Worm (Caenorhabditis elegans): ENCODE results near the gene fbxb-92.

fbxb-92 gene

ce11 chrII:3701305-3701704 is 46.0 kb downstream of the fbxb-92 start, which contains the start of gene srx-105:
Gene srx-105, minus strand, starts transcription at chrII:3701405.
- no peak for TF ChIP-seq ceh-83 (GFP tag; optimal IDR thresholded peaks at IDR 0.05)
- TF ChIP-seq cnd-1 (tag; optimal IDR thresholded peaks at IDR 0.05) = no peak
- TF ChIP-seq ham-2 (GFP tag; optimal IDR thresholded peaks at IDR 0.05) = no peak
- TF ChIP-seq nhr-76 (tag; optimal IDR thresholded peaks at IDR 0.05) = no peak
- TF ChIP-seq elt-3 (tag; optimal IDR thresholded peaks at IDR 0.05) = no peak
- no peak for TF ChIP-seq sptf-1 (tag; optimal IDR thresholded peaks at IDR 0.05)
- TF ChIP-seq unc-120 (tag; optimal IDR thresholded peaks at IDR 0.05; ENCODE audit: poor library complexity, severe bottlenecking) = no peak
- no peak for TF ChIP-seq nhr-2 (tag; optimal IDR thresholded peaks at IDR 0.05)
- TF ChIP-seq unc-62 (GFP tag; optimal IDR thresholded peaks at IDR 0.05) = no peak
- TF ChIP-seq unc-39 (tag; optimal IDR thresholded peaks at IDR 0.05) = no peak
- TF ChIP-seq ceh-43 (GFP tag; optimal IDR thresholded peaks at IDR 0.05) = no peak
- TF ChIP-seq flh-1 (GFP tag; optimal IDR thresholded peaks at IDR 0.05) = no peak
- no peak for TF ChIP-seq nhr-12 (tag; optimal IDR thresholded peaks at IDR 0.05)
- TF ChIP-seq nhr-237 (tag; optimal IDR thresholded peaks at IDR 0.05) = no peak
- no peak for TF ChIP-seq lin-32 (GFP tag; optimal IDR thresholded peaks at IDR 0.05)
- TF ChIP-seq mab-5 (tag; optimal IDR thresholded peaks at IDR 0.05) = no peak

- no peak for TF ChIP-seq nhr-28 (tag; optimal IDR thresholded peaks at IDR 0.05)
- no peak for TF ChIP-seq ceh-83 (GFP tag; optimal IDR thresholded peaks at IDR 0.05)
- no peak for TF ChIP-seq bed-3 (GFP tag; optimal IDR thresholded peaks at IDR 0.05)
- no peak for TF ChIP-seq elt-1 (tag; optimal IDR thresholded peaks at IDR 0.05; ENCODE audit: borderline replicate concordance, insufficient read depth)
- no peak for TF ChIP-seq drap-1 (GFP tag; optimal IDR thresholded peaks at IDR 0.05)
- TF ChIP-seq ham-2 (GFP tag; optimal IDR thresholded peaks at IDR 0.05) = no peak
- no peak for TF ChIP-seq sem-2 (GFP tag; optimal IDR thresholded peaks at IDR 0.05)
- no peak for TF ChIP-seq ceh-43 (GFP tag; optimal IDR thresholded peaks at IDR 0.05)
- no peak for TF ChIP-seq cnd-1 (tag; optimal IDR thresholded peaks at IDR 0.05)
- no peak for TF ChIP-seq unc-39 (tag; optimal IDR thresholded peaks at IDR 0.05)
- TF ChIP-seq tbx-8 (GFP tag; optimal IDR thresholded peaks at IDR 0.05) = no peak
- TF ChIP-seq blmp-1 (tag; optimal IDR thresholded peaks at IDR 0.05) = no peak
- no peak for TF ChIP-seq nhr-237 (tag; optimal IDR thresholded peaks at IDR 0.05)
Observed at ce11 chrII:3699591-3699990, 47.7 kb downstream of the fbxb-92 start, which contains the start of gene srx-104. Gene srx-104, minus strand, starts transcription at chrII:3699691.
